Fruit fly (Drosophila melanogaster) whole organism, embryonic: ENCODE results near the gene CG6654.
A peak's percentile ranks its signal among the peaks of the same experiment; 100 is the strongest.

Experiments
- Abd-B ChIP-seq: fragments of 200-800 bp; sonication (Bioruptor generic); optimal IDR thresholded peaks from 2 replicates; lab custom pipeline; 2018; ENCODE audit warnings: missing biosample characterization, mild to moderate bottlenecking, missing genetic modification characterization, moderate library complexity
- Antp ChIP-seq: fragments of 200-800 bp; sonication (Bioruptor generic); optimal IDR thresholded peaks from 3 replicates; lab custom pipeline; 2016; ENCODE audit warnings: missing biosample characterization, missing genetic modification characterization
- Bteb2 ChIP-seq: fragments of 200-800 bp; sonication (Bioruptor generic); optimal IDR thresholded peaks from 2 replicates; lab custom pipeline; 2016; ENCODE audit warnings: missing biosample characterization, missing genetic modification characterization
- C15 ChIP-seq: fragments of 200-800 bp; sonication (Bioruptor generic); IDR thresholded peaks from 3 replicates; pipeline ENCODE4 v1.3.6; 2022; ENCODE audit warnings: missing biosample characterization, missing genetic modification characterization
- CG10209 ChIP-seq: fragments of 200-800 bp; sonication (Bioruptor generic); optimal IDR thresholded peaks from 3 replicates; lab custom pipeline; 2017; ENCODE audit warnings: missing biosample characterization, mild to moderate bottlenecking, missing genetic modification characterization, missing genetic modification reagents
- CG10274 ChIP-seq: fragments of 200-800 bp; sonication (Bioruptor generic); optimal IDR thresholded peaks from 3 replicates; lab custom pipeline; 2017; ENCODE audit warnings: missing biosample characterization, mild to moderate bottlenecking, missing genetic modification characterization
- CG10366 ChIP-seq: fragments of 200-800 bp; sonication (Bioruptor generic); IDR thresholded peaks from 2 replicates; pipeline ENCODE4 v1.3.6; 2022; ENCODE audit warnings: missing biosample characterization, missing genetic modification characterization
- CG10431 ChIP-seq: fragments of 200-800 bp; sonication (Bioruptor generic); optimal IDR thresholded peaks from 3 replicates; lab custom pipeline; 2018; ENCODE audit warnings: missing biosample characterization, mild to moderate bottlenecking, missing genetic modification characterization
- CG12219 ChIP-seq: fragments of 200-800 bp; sonication (Bioruptor generic); optimal IDR thresholded peaks from 3 replicates; lab custom pipeline; 2018; ENCODE audit warnings: missing biosample characterization, mild to moderate bottlenecking, missing genetic modification characterization
- CG13296 ChIP-seq: fragments of 200-800 bp; sonication (Bioruptor generic); optimal IDR thresholded peaks from 3 replicates; lab custom pipeline; 2018; ENCODE audit warnings: missing biosample characterization, mild to moderate bottlenecking, missing genetic modification characterization
- CG13624 ChIP-seq: fragments of 200-800 bp; sonication (Bioruptor generic); optimal IDR thresholded peaks from 2 replicates; lab custom pipeline; 2016; ENCODE audit warnings: missing biosample characterization, missing genetic modification characterization
- CG16813 ChIP-seq: fragments of 200-800 bp; sonication (Bioruptor generic); IDR thresholded peaks from 3 replicates; pipeline ENCODE4 v1.3.6; 2022; ENCODE audit warnings: missing biosample characterization, missing genetic modification characterization; ENCODE audit not compliant: partially characterized antibody
- CG17568 ChIP-seq: fragments of 200-800 bp; sonication (Bioruptor generic); optimal IDR thresholded peaks from 2 replicates; lab custom pipeline; 2018; ENCODE audit warnings: missing biosample characterization, mild to moderate bottlenecking, missing genetic modification characterization, moderate library complexity
- CG18476 ChIP-seq: fragments of 200-800 bp; sonication (Bioruptor generic); optimal IDR thresholded peaks from 2 replicates; lab custom pipeline; 2016; ENCODE audit warnings: missing biosample characterization, mild to moderate bottlenecking, missing genetic modification characterization
- CG2712 ChIP-seq: fragments of 200-800 bp; optimal IDR thresholded peaks from 3 replicates; lab custom pipeline; 2019; ENCODE audit warnings: missing biosample characterization, mild to moderate bottlenecking, missing genetic modification characterization, moderate library complexity
- CG31224 ChIP-seq: fragments of 200-800 bp; sonication (Bioruptor generic); IDR thresholded peaks from 2 replicates; pipeline ENCODE4 v1.3.6; 2022; ENCODE audit warnings: missing biosample characterization, missing genetic modification characterization
- CG3995 ChIP-seq: fragments of 200-800 bp; sonication (Bioruptor generic); optimal IDR thresholded peaks from 3 replicates; lab custom pipeline; 2016; ENCODE audit warnings: missing biosample characterization, missing genetic modification characterization
- CG4360 ChIP-seq: fragments of 200-800 bp; sonication (Bioruptor generic); IDR thresholded peaks from 2 replicates; pipeline ENCODE4 v1.3.6; 2022; ENCODE audit warnings: missing biosample characterization, missing genetic modification characterization
- CG6813 ChIP-seq: fragments of 200-800 bp; sonication (Bioruptor generic); optimal IDR thresholded peaks from 2 replicates; lab custom pipeline; 2017; ENCODE audit warnings: missing biosample characterization, missing genetic modification characterization, mild to moderate bottlenecking, moderate library complexity, missing genetic modification reagents
- CG8089 ChIP-seq: fragments of 200-800 bp; sonication (Bioruptor generic); optimal IDR thresholded peaks from 3 replicates; lab custom pipeline; 2016; ENCODE audit warnings: missing biosample characterization, missing genetic modification characterization
- Dip2 ChIP-seq: fragments of 200-800 bp; sonication (Bioruptor generic); IDR thresholded peaks from 2 replicates; pipeline ENCODE4 v1.3.6; 2022; ENCODE audit warnings: missing biosample characterization, missing genetic modification characterization
- Eip74EF ChIP-seq, 2 experiments: fragments of 200-800 bp in 1 of 2; fragments of >200 bp in 1 of 2; sonication (Bioruptor generic) in 1 of 2; optimal IDR thresholded peaks; 2 replicates each; lab custom pipeline; 2017 to 2019; ENCODE audit warnings: missing biosample characterization in 2 of 2, missing genetic modification characterization in 2 of 2, mild to moderate bottlenecking in 1 of 2, moderate library complexity in 1 of 2
- Hmr ChIP-seq: fragments of 200-800 bp; sonication (Bioruptor generic); optimal IDR thresholded peaks from 3 replicates; lab custom pipeline; 2017; ENCODE audit warnings: mild to moderate bottlenecking, missing biosample characterization, missing genetic modification reagents, missing genetic modification characterization
- Hr3 ChIP-seq: fragments of 200-800 bp; sonication (Bioruptor generic); optimal IDR thresholded peaks from 3 replicates; lab custom pipeline; 2016; ENCODE audit warnings: missing biosample characterization, missing genetic modification characterization
- Max ChIP-seq: fragments of 200-800 bp; sonication (Bioruptor generic); optimal IDR thresholded peaks from 2 replicates; lab custom pipeline; 2016; ENCODE audit warnings: missing biosample characterization, mild to moderate bottlenecking, missing genetic modification characterization
- Meics ChIP-seq: fragments of 200-800 bp; sonication (Bioruptor generic); optimal IDR thresholded peaks from 2 replicates; lab custom pipeline; 2017; ENCODE audit warnings: missing biosample characterization, mild to moderate bottlenecking, missing genetic modification characterization
- Neu2 ChIP-seq: fragments of 200-800 bp; sonication (Bioruptor generic); optimal IDR thresholded peaks from 3 replicates; lab custom pipeline; 2016; ENCODE audit warnings: missing biosample characterization, missing genetic modification characterization, borderline replicate concordance
- Oaz ChIP-seq: fragments of 200-800 bp; sonication (Bioruptor generic); IDR thresholded peaks from 2 replicates; pipeline ENCODE4 v1.3.6; 2022; ENCODE audit warnings: missing biosample characterization, missing genetic modification characterization
- Spps ChIP-seq: fragments of 200-800 bp; sonication (Bioruptor generic); optimal IDR thresholded peaks from 2 replicates; lab custom pipeline; 2018; ENCODE audit warnings: missing biosample characterization, mild to moderate bottlenecking, missing genetic modification characterization
- TFAM ChIP-seq: fragments of 200-800 bp; sonication (Bioruptor generic); optimal IDR thresholded peaks from 2 replicates; lab custom pipeline; 2017; ENCODE audit warnings: missing biosample characterization, missing genetic modification characterization, inconsistent platforms
- Tbp ChIP-seq: fragments of >200 bp; optimal IDR thresholded peaks from 2 replicates; lab custom pipeline; 2018; ENCODE audit warnings: missing biosample characterization, missing genetic modification characterization
- Trl ChIP-seq, 3 experiments: fragments of >200 bp in 2 of 3; fragments of 200-800 bp in 1 of 3; sonication (Bioruptor generic) in 1 of 3; optimal IDR thresholded peaks; 2 replicates in 1 of 3; 3 replicates in 2 of 3; lab custom pipeline; 2016 to 2017; ENCODE audit warnings: missing biosample characterization in 1 of 3, missing genetic modification characterization in 1 of 3
- az2 ChIP-seq: fragments of 200-800 bp; sonication (Bioruptor generic); optimal IDR thresholded peaks from 3 replicates; lab custom pipeline; 2016; ENCODE audit warnings: missing biosample characterization, missing genetic modification characterization
- bowl ChIP-seq: fragments of 200-800 bp; sonication (Bioruptor generic); IDR thresholded peaks from 2 replicates; pipeline ENCODE4 v1.3.6; 2022; ENCODE audit warnings: missing biosample characterization, missing genetic modification characterization
- corto ChIP-seq: fragments of 200-800 bp; sonication (Bioruptor generic); optimal IDR thresholded peaks from 2 replicates; lab custom pipeline; 2016; ENCODE audit warnings: missing biosample characterization, mild to moderate bottlenecking, missing genetic modification characterization, moderate library complexity
- ems ChIP-seq: fragments of 200-800 bp; sonication (Bioruptor generic); optimal IDR thresholded peaks from 3 replicates; lab custom pipeline; 2016; ENCODE audit warnings: missing biosample characterization, missing genetic modification characterization
- eyg ChIP-seq: fragments of 200-800 bp; sonication (Bioruptor generic); optimal IDR thresholded peaks from 3 replicates; lab custom pipeline; 2016; ENCODE audit warnings: missing biosample characterization, missing genetic modification characterization
- fu2 ChIP-seq: fragments of 200-800 bp; sonication (Bioruptor generic); optimal IDR thresholded peaks from 2 replicates; lab custom pipeline; 2016; ENCODE audit warnings: missing biosample characterization, missing genetic modification characterization
- maf-S ChIP-seq: fragments of 200-800 bp; sonication (Bioruptor generic); optimal IDR thresholded peaks from 2 replicates; lab custom pipeline; 2016; ENCODE audit warnings: missing biosample characterization, missing genetic modification characterization
- mld ChIP-seq: fragments of 200-800 bp; sonication (Bioruptor generic); IDR thresholded peaks from 3 replicates; pipeline ENCODE4 v1.3.6; 2022; ENCODE audit warnings: missing biosample characterization, missing genetic modification characterization; ENCODE audit not compliant: partially characterized antibody
- nerfin-1 ChIP-seq: fragments of 200-800 bp; sonication (Bioruptor generic); optimal IDR thresholded peaks from 3 replicates; lab custom pipeline; 2019; ENCODE audit warnings: missing biosample characterization, mild to moderate bottlenecking, missing genetic modification characterization, moderate library complexity
- onecut ChIP-seq: fragments of 200-800 bp; sonication (Bioruptor generic); IDR thresholded peaks from 2 replicates; pipeline ENCODE4 v1.3.6; 2022; ENCODE audit warnings: missing biosample characterization, missing genetic modification characterization
- psq ChIP-seq: fragments of 200-800 bp; sonication (Bioruptor generic); optimal IDR thresholded peaks from 2 replicates; lab custom pipeline; 2017; ENCODE audit warnings: missing biosample characterization, missing genetic modification characterization
- rib ChIP-seq: fragments of 200-800 bp; sonication (Bioruptor generic); IDR thresholded peaks from 2 replicates; pipeline ENCODE4 v1.3.6; 2022; ENCODE audit warnings: missing biosample characterization, missing genetic modification characterization
- run ChIP-seq: fragments of 200-800 bp; sonication (Bioruptor generic); optimal IDR thresholded peaks from 3 replicates; lab custom pipeline; 2018; ENCODE audit warnings: missing biosample characterization, mild to moderate bottlenecking, missing genetic modification characterization
- sima ChIP-seq: fragments of 200-800 bp; sonication (Bioruptor generic); optimal IDR thresholded peaks from 2 replicates; lab custom pipeline; 2016; ENCODE audit warnings: missing biosample characterization, missing genetic modification characterization
- sr ChIP-seq: fragments of 200-800 bp; sonication (Bioruptor generic); IDR thresholded peaks from 3 replicates; pipeline ENCODE4 v1.3.6; 2022; ENCODE audit warnings: missing biosample characterization, missing genetic modification characterization
- usp ChIP-seq: fragments of >200 bp; optimal IDR thresholded peaks from 2 replicates; lab custom pipeline; 2017; ENCODE audit warnings: missing biosample characterization, missing genetic modification characterization

Gene CG6654

DNA sequence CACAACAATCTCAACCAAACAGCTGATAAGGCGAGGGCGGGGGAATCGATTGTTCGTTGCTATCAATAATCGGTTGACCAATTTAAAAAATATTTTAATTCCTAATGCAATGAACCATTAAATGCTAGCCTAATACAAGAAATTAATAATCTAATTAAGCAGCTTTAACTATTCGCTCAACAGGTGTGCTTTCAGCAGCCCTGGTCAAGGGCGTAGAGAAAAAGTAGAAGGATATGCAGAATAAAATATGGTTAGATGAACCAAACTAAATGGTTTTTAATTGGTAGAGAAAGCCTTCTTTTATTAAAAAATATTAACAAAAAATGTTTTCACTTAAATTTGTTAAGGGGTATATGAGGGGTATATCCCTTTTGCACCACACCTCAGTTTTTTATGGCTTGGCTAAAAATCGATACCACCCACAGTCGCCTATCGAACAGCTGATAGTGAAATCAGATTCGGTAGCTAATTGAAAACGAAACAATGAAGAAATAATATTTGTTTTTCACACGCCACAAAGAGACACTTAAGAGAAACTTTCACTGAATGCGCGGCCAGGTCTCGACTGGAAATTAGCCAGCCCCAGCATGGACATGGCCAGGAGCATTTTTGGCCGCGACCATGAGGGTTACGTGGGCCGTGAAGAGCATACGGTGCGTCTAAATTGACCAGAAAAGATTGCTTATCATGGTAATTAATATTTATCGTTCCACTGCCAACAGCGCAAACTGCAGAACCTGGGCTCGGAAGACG, 5.5 kb upstream of the CG6654 start, which contains the start of the genes SIDL and CG12241 (continued):
- peak; percentile 90 for TF ChIP-seq Meics (GFP tag; lab: Kevin White, UChicago)
- 0 out of 2 replicates have a peak, but pooled peaks have one; percentile 21 for TF ChIP-seq Oaz (GFP tag; lab: Robert Waterston, UW)
- TF ChIP-seq Max (GFP tag; lab: Kevin White, UChicago), result peak; percentile 84
- TF ChIP-seq Eip74EF (GFP tag; optimal IDR thresholded peaks at IDR 0.05; lab: Kevin White, UChicago), result no peak
- TF ChIP-seq Bteb2 (GFP tag; lab: Kevin White, UChicago), result peak; percentile 63
- peak; percentile 91 for TF ChIP-seq rib (GFP tag; lab: Robert Waterston, UW)
- TF ChIP-seq CG13624 (GFP tag; lab: Kevin White, UChicago), result peak; percentile 89
- TF ChIP-seq CG18476 (GFP tag; lab: Kevin White, UChicago), result peak; percentile 86
- peak; percentile 58 for TF ChIP-seq CG3995 (GFP tag; lab: Kevin White, UChicago)
- TF ChIP-seq Trl (optimal IDR thresholded peaks at IDR 0.05; lab: Kevin White, UChicago), result no peak
- TF ChIP-seq Trl (GFP tag; optimal IDR thresholded peaks at IDR 0.05; lab: Kevin White, UChicago), result peak; percentile 84
- TF ChIP-seq Neu2 (GFP tag; lab: Kevin White, UChicago), result peak; percentile 21
- peak; percentile 79 for TF ChIP-seq CG13296 (GFP tag; lab: Kevin White, UChicago)
- no peak for TF ChIP-seq CG6813 (GFP tag; lab: Kevin White, UChicago)
- no peak; the same call in 1 of the 2 replicates for TF ChIP-seq bowl (GFP tag; lab: Robert Waterston, UW)
- no peak for TF ChIP-seq TFAM
- TF ChIP-seq mld (GFP tag; lab: Robert Waterston, UW), result no peak
- TF ChIP-seq CG10274, result peak; percentile 41
- TF ChIP-seq CG10431 (GFP tag; lab: Kevin White, UChicago), result no peak
- peak; percentile 84 for TF ChIP-seq ems
- TF ChIP-seq Hr3 (GFP tag; lab: Kevin White, UChicago), result peak; percentile 70
- peak; percentile 24; the same call in 1 of the 2 replicates for TF ChIP-seq CG10366 (GFP tag; lab: Robert Waterston, UW)
- TF ChIP-seq run (tag; lab: Kevin White, UChicago), result no peak
- no peak for TF ChIP-seq corto
- TF ChIP-seq CG12219 (GFP tag; lab: Kevin White, UChicago), result no peak
- peak; percentile 57 for TF ChIP-seq nerfin-1
- TF ChIP-seq Antp, result peak; percentile 74
- TF ChIP-seq fu2 (GFP tag; lab: Kevin White, UChicago), result peak; percentile 19
- peak; percentile 94 for TF ChIP-seq Abd-B (GFP tag; lab: Kevin White, UChicago)
- peak; percentile 13 for TF ChIP-seq psq
- TF ChIP-seq az2 (GFP tag; lab: Kevin White, UChicago), result peak; percentile 61
- TF ChIP-seq Spps (tag; lab: Kevin White, UChicago), result peak; percentile 31
- peak; percentile 80; the same call in 2 of the 3 replicates for TF ChIP-seq C15 (GFP tag; lab: Robert Waterston, UW)
- TF ChIP-seq sima (GFP tag; lab: Kevin White, UChicago), result peak; percentile 63
- no peak for TF ChIP-seq CG8089 (GFP tag; lab: Kevin White, UChicago)
- TF ChIP-seq CG17568, result no peak
- peak; percentile 70 for TF ChIP-seq CG4360 (GFP tag; lab: Robert Waterston, UW)
- peak; percentile 86 for TF ChIP-seq CG2712 (tag; lab: Kevin White, UChicago)
- TF ChIP-seq Dip2, result 0 out of 2 replicates have a peak, but pooled peaks have one; percentile 44
- TF ChIP-seq Tbp (GFP tag; lab: Kevin White, UChicago), result no peak
- peak; percentile 96 for TF ChIP-seq onecut (GFP tag; lab: Robert Waterston, UW)
- TF ChIP-seq sr (GFP tag; lab: Robert Waterston, UW), result peak; percentile 35; the same call in 1 of the 3 replicates
- peak; percentile 75 for TF ChIP-seq maf-S (GFP tag; lab: Kevin White, UChicago)
- TF ChIP-seq CG16813, result peak; percentile 16; the same call in 1 of the 3 replicates
- peak; percentile 51 for TF ChIP-seq eyg (GFP tag; lab: Kevin White, UChicago)
- TF ChIP-seq Hmr (GFP tag; lab: Kevin White, UChicago), result no peak
- TF ChIP-seq CG10209 (GFP tag; lab: Kevin White, UChicago), result peak; percentile 61
- TF ChIP-seq usp (GFP tag; lab: Kevin White, UChicago), result no peak
- peak; percentile 87 for TF ChIP-seq CG31224
